Worm (Caenorhabditis elegans) whole organism, mixed stage, embryonic: ENCODE results near the gene C06E4.2.

Experiments
- cnd-1 ChIP-seq: fragments of 200-800 bp; sonication (Bioruptor generic); optimal IDR thresholded peaks from 2 replicates; lab custom pipeline; 2018; ENCODE audit warnings: mild to moderate bottlenecking, missing genetic modification characterization, missing compliant biosample characterization
- lin-32 ChIP-seq: fragments of 200-800 bp; sonication (Bioruptor generic); optimal IDR thresholded peaks from 2 replicates; lab custom pipeline; 2018; ENCODE audit warnings: mild to moderate bottlenecking, missing genetic modification characterization, missing compliant biosample characterization
- nhr-237 ChIP-seq: fragments of 150-350 bp; optimal IDR thresholded peaks from 2 replicates; lab custom pipeline; 2014; ENCODE audit warnings: missing biosample characterization, missing genetic modification characterization
- nhr-28 ChIP-seq: fragments of 150-350 bp; optimal IDR thresholded peaks from 2 replicates; lab custom pipeline; 2014; ENCODE audit warnings: missing biosample characterization, missing genetic modification characterization
- snpc-4 ChIP-seq: fragments of 150-350 bp; optimal IDR thresholded peaks from 2 replicates; lab custom pipeline; 2014; ENCODE audit warnings: missing biosample characterization, missing genetic modification characterization
- unc-39 ChIP-seq: fragments of 150-350 bp; optimal IDR thresholded peaks from 2 replicates; lab custom pipeline; 2014; ENCODE audit warnings: missing biosample characterization, missing genetic modification characterization
- unc-62 ChIP-seq: fragments of 150-350 bp; optimal IDR thresholded peaks from 2 replicates; lab custom pipeline; 2014; ENCODE audit warnings: missing biosample characterization, missing genetic modification reagents, missing genetic modification characterization
- zip-8 ChIP-seq: fragments of 150-350 bp; optimal IDR thresholded peaks from 2 replicates; lab custom pipeline; 2014; ENCODE audit warnings: missing biosample characterization, missing genetic modification characterization

ce11 chrIV:7236248-7236772, 40.5 kb upstream of the C06E4.2 start:
- TF ChIP-seq zip-8 (tag; lab: Kevin White, UChicago): peak; percentile 86
- TF ChIP-seq snpc-4: no peak
- TF ChIP-seq cnd-1: no peak
- TF ChIP-seq nhr-237 (tag; lab: Kevin White, UChicago): no peak
- TF ChIP-seq unc-62 (GFP tag; lab: Kevin White, UChicago): no peak
- no peak for TF ChIP-seq nhr-28
- TF ChIP-seq unc-39: no peak
- TF ChIP-seq lin-32 (GFP tag; lab: Kevin White, UChicago): no peak
